Worm (Caenorhabditis elegans) whole organism, L4/young adult: ENCODE data around the gene pqn-65.

Experiments used
- W03F9.2 ChIP-seq: fragments of 150-350 bp; optimal IDR thresholded peaks from 2 replicates; lab custom pipeline; 2014; ENCODE audit warnings: missing biosample characterization, missing genetic modification characterization
- dao-5 ChIP-seq: sonication (generic microtip); optimal IDR thresholded peaks from 2 replicates; lab custom pipeline; 2016; ENCODE audit warnings: missing genotype, missing genetic modification characterization, moderate library complexity, missing compliant biosample characterization

DNA sequence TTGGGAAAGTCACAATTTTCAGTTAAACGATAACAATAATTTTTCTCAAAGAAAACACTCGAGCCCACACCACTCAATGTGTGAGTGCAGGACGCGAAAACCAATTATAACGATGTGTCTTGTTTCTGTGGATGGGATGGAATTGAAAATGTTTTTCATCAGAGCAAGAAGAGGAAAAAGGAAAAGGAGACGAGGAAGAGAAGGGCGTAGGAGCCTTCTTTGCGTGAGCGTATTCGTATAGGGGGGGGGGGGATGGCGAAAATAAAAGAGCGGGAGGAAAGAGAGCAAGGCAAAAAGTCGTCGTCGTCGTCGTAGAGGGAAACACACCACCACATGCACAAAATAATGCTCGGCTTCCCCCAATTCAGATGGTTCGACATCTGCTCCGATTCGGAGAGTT, 584 bp upstream of the pqn-65 start:
- TF ChIP-seq W03F9.2 (tag; lab: Kevin White, UChicago), result no peak
- no peak for TF ChIP-seq dao-5 (tag; lab: Kevin White, UChicago)
